Worm (Caenorhabditis elegans): ENCODE data around the gene F31A3.5.

- TF ChIP-seq ama-1 (optimal IDR thresholded peaks at IDR 0.05) (no peak), ama-1 (GFP tag; optimal IDR thresholded peaks at IDR 0.05) (no peak), ets-4 (GFP tag; optimal IDR thresholded peaks at IDR 0.05) (no peak), F55B11.4 (tag; optimal IDR thresholded peaks at IDR 0.05; ENCODE audit: borderline replicate concordance, insufficient read depth) (no peak), F57A8.1 (GFP tag; optimal IDR thresholded peaks at IDR 0.05) (no peak), snpc-4 (GFP tag; optimal IDR thresholded peaks at IDR 0.05) (no peak), snpc-4 (tag; optimal IDR thresholded peaks at IDR 0.05) (no peak), K12H6.12 (tag; optimal IDR thresholded peaks at IDR 0.05) (no peak), madf-6 (GFP tag; IDR thresholded peaks at IDR 0.05) (no peak), hmg-20 (GFP tag; IDR thresholded peaks at IDR 0.05) (no peak), pha-4 (tag; optimal IDR thresholded peaks at IDR 0.05) (peak; percentile 60), bed-1 (GFP tag; IDR thresholded peaks at IDR 0.05) (no peak), egl-44 (GFP tag; IDR thresholded peaks at IDR 0.05) (no peak)
Observed at ce11 chrX:17509048-17509776, 54.2 kb downstream of the F31A3.5 start.

Data from whole organism, young adult.